Fruit fly (Drosophila melanogaster): Measurements from ENCODE around the gene LSm-4.

The LSm-4 gene

DNA sequence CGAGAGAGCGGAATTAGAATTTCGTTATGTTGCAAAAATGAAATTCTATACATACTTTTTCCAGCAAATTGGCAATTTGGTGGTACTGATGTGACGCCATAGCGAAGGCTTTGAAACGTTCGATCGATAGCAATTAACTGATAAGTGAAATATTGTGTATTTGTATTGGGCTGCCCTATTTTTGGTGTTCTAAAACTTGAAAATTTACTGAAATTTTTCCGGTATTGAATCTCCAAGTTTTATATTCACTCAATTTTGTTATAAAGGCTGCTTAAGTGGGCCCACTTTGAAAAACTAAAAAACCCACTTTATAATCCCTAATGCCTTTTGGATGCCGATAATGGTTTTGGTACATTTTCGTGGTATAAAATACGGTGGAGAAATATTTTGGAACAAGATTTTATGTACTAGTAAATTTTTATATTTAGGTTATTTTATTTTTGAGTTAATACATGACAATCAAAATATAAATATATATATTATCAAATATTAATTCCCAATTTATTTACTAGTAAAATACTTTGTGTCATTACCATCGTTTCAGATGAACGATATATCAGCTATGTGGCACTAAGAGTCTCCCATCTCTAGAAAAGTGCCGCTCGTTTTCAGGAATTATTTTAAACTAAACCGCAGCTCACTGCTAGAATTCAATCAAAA is 42.5 kb downstream of the LSm-4 start, which contains the start of the genes Cand1 and pim:
TSS of gene Cand1 (minus strand) at position 300 of the 660 bp plus-strand sequence.
TSS of gene pim (plus strand) at position 582 of the 660 bp plus-strand sequence.
- TF ChIP-seq tai (GFP tag; optimal IDR thresholded peaks at IDR 0.05) (no peak), woc (GFP tag; optimal IDR thresholded peaks at IDR 0.05) (peak; percentile 22), HLH106 (tag; optimal IDR thresholded peaks at IDR 0.05) (peak; percentile 11), dmrt93B (GFP tag; optimal IDR thresholded peaks at IDR 0.05) (no peak), CrebA (GFP tag; optimal IDR thresholded peaks at IDR 0.05; ENCODE audit: borderline replicate concordance) (no peak), Rel (GFP tag; optimal IDR thresholded peaks at IDR 0.05) (no peak), Rel (tag; optimal IDR thresholded peaks at IDR 0.05) (peak; percentile 36), GATAd (GFP tag; optimal IDR thresholded peaks at IDR 0.05) (no peak), rgr (GFP tag; optimal IDR thresholded peaks at IDR 0.05) (no peak)

DNA sequence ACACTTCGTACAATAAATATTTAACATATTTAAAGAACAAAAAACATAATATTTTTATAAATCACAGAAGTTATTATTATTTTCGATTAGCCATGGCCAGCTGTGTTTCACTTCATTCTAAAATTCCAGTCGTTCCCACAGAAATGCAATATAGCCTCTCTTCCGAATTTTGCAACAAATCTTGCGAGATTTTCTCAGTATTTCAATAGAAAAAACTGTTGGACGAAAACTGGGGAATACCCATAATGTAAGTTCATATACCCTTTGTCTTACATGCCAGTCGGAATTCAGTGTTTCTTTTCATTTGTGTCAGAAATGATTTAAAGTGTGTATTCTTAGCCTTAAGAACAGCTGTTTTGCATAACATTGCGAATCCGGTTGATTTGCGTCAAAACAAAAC is 48.5 kb downstream of the LSm-4 start, which contains the start of the genes CtsL4 and ClpP:
TSS of gene CtsL4 (minus strand) at position 90 of the 400 bp plus-strand sequence.
TSS of gene ClpP (plus strand) at position 288 of the 400 bp plus-strand sequence.
- TF ChIP-seq CG32264 (GFP tag; optimal IDR thresholded peaks at IDR 0.05) = no peak
- TF ChIP-seq woc (GFP tag; optimal IDR thresholded peaks at IDR 0.05) = peak; percentile 66
- TF ChIP-seq psq (GFP tag; optimal IDR thresholded peaks at IDR 0.05) = no peak
- TF ChIP-seq Jra (GFP tag; optimal IDR thresholded peaks at IDR 0.05) = no peak

DNA sequence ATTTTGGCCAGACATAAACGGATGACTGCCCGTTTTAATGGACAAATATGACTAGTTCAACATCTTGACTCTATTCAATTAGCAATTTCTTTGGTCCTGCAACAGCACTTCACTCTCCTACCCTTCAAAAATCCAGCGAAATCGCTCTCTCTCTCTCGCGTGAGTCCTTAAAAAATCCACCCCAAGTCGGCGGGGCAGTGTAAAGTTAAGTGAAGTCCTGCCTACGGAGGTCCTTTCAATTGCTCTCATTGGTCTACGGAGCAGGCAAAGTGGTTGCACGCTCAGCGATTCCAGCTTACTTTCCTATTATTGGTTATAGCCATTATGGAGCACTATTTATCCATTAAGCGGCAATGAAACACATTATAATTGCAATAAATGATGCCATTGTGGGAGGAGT is 51.1 kb downstream of the LSm-4 start, which contains the start of gene CG34367:
TSS of gene CG34367 (minus strand) at position 35 of the 400 bp plus-strand sequence.
- TF ChIP-seq Hr83 (GFP tag; optimal IDR thresholded peaks at IDR 0.05; ENCODE audit: poor library complexity, severe bottlenecking) (no peak), Hnf4 (GFP tag; optimal IDR thresholded peaks at IDR 0.05) (no peak), CG9705 (GFP tag; optimal IDR thresholded peaks at IDR 0.05) (no peak), Myc (optimal IDR thresholded peaks at IDR 0.05) (no peak), Dfd (GFP tag; optimal IDR thresholded peaks at IDR 0.05) (no peak), dl (GFP tag; optimal IDR thresholded peaks at IDR 0.05; ENCODE audit: insufficient read depth in 1 of 2, partially characterized antibody in 2 of 2) (no peak), ey (GFP tag; optimal IDR thresholded peaks at IDR 0.05) (no peak), dsf (GFP tag; optimal IDR thresholded peaks at IDR 0.05; ENCODE audit: borderline replicate concordance) (no peak), Jra (GFP tag; optimal IDR thresholded peaks at IDR 0.05) (no peak), rgr (GFP tag; optimal IDR thresholded peaks at IDR 0.05) (no peak), brk (GFP tag; optimal IDR thresholded peaks at IDR 0.05) (no peak), fru (GFP tag; optimal IDR thresholded peaks at IDR 0.05) (no peak), h (GFP tag; optimal IDR thresholded peaks at IDR 0.05) (no peak), Abd-B (GFP tag; optimal IDR thresholded peaks at IDR 0.05) (no peak), foxo (GFP tag; optimal IDR thresholded peaks at IDR 0.05) (no peak), CG32264 (GFP tag; optimal IDR thresholded peaks at IDR 0.05) (no peak), tai (GFP tag; optimal IDR thresholded peaks at IDR 0.05) (no peak), woc (GFP tag; optimal IDR thresholded peaks at IDR 0.05) (no peak)
